Worm (Caenorhabditis elegans): ENCODE data around the gene fbxb-24.
A peak's percentile ranks its signal among the peaks of the same experiment; 100 is the strongest.

The fbxb-24 gene

ce11 chrIII:11935032-11935947 is 26.5 kb downstream of the fbxb-24 start (continued):
- TF ChIP-seq lin-39 (tag; optimal IDR thresholded peaks at IDR 0.05) (no peak), R02D3.7 (tag; optimal IDR thresholded peaks at IDR 0.05) (no peak), lsy-2 (tag; optimal IDR thresholded peaks at IDR 0.05) (peak in 1 of 2 experiments; percentile 18), unc-62 (GFP tag; optimal IDR thresholded peaks at IDR 0.05 in 1 of 2) (peak in 1 of 2 experiments; percentile 96), unc-62 (tag; optimal IDR thresholded peaks at IDR 0.05) (no peak), daf-16 (GFP tag; optimal IDR thresholded peaks at IDR 0.05) (peak in 1 of 2 experiments; percentile 1), daf-16 (tag; optimal IDR thresholded peaks at IDR 0.05) (no peak), snpc-1.2 (GFP tag; IDR thresholded peaks at IDR 0.05) (no peak), sdz-12 (GFP tag; optimal IDR thresholded peaks at IDR 0.05) (no peak), zip-2 (tag; optimal IDR thresholded peaks at IDR 0.05) (no peak), nhr-48 (tag; optimal IDR thresholded peaks at IDR 0.05) (no peak), ctbp-1 (GFP tag; IDR thresholded peaks at IDR 0.05) (no peak), hlh-11 (tag; optimal IDR thresholded peaks at IDR 0.05) (peak; percentile 37), lin-13 (GFP tag; optimal IDR thresholded peaks at IDR 0.05) (no peak)

ce11 chrIII:11935948-11936280 is 27.2 kb downstream of the fbxb-24 start:
- peak in 1 of 2 experiments; percentile 14 for TF ChIP-seq hif-1 (tag; optimal IDR thresholded peaks at IDR 0.05)
- no peak for TF ChIP-seq madf-9 (GFP tag; conservative IDR thresholded peaks at IDR 0.05)
- no peak for TF ChIP-seq ceh-20 (GFP tag; IDR thresholded peaks at IDR 0.05)
- no peak for TF ChIP-seq mdl-1 (tag; optimal IDR thresholded peaks at IDR 0.05)
- peak; percentile 96 for TF ChIP-seq aha-1 (tag)
- no peak for TF ChIP-seq fos-1 (tag; optimal IDR thresholded peaks at IDR 0.05)
- no peak for TF ChIP-seq mxl-3 (GFP tag; optimal IDR thresholded peaks at IDR 0.05)
- no peak for TF ChIP-seq zfp-3 (GFP tag; conservative IDR thresholded peaks at IDR 0.05)
- no peak for TF ChIP-seq nhr-77 (tag; optimal IDR thresholded peaks at IDR 0.05)
- TF ChIP-seq snpc-4 (tag; optimal IDR thresholded peaks at IDR 0.05) = no peak
- no peak for TF ChIP-seq tag-97 (GFP tag; IDR thresholded peaks at IDR 0.05)
- TF ChIP-seq lin-13 (GFP tag; optimal IDR thresholded peaks at IDR 0.05) = no peak
- TF ChIP-seq duxl-1 (tag; optimal IDR thresholded peaks at IDR 0.05; ENCODE audit: poor library complexity) = no peak
- TF ChIP-seq dpl-1 (GFP tag; optimal IDR thresholded peaks at IDR 0.05) = peak; percentile 18
- no peak for TF ChIP-seq ceh-44 (GFP tag; IDR thresholded peaks at IDR 0.05)
- TF ChIP-seq ZK546.5 (tag; optimal IDR thresholded peaks at IDR 0.05) = no peak
- no peak for TF ChIP-seq daf-8 (GFP tag; IDR thresholded peaks at IDR 0.05)
- no peak for TF ChIP-seq nhr-25 (tag; optimal IDR thresholded peaks at IDR 0.05; ENCODE audit: borderline replicate concordance, insufficient read depth)
- no peak for TF ChIP-seq nhr-48 (tag; optimal IDR thresholded peaks at IDR 0.05)
- TF ChIP-seq zip-2 (tag; optimal IDR thresholded peaks at IDR 0.05) = no peak
- TF ChIP-seq nhr-11 (tag; optimal IDR thresholded peaks at IDR 0.05) = no peak
- TF ChIP-seq spr-3 (GFP tag; optimal IDR thresholded peaks at IDR 0.05) = no peak
- TF ChIP-seq egl-27 (tag; optimal IDR thresholded peaks at IDR 0.05) = no peak
- no peak for TF ChIP-seq ceh-32 (tag; optimal IDR thresholded peaks at IDR 0.05; ENCODE audit: poor library complexity)
- TF ChIP-seq lin-1 (GFP tag; IDR thresholded peaks at IDR 0.05) = no peak
- TF ChIP-seq daf-19 (GFP tag; conservative IDR thresholded peaks at IDR 0.05) = no peak
- TF ChIP-seq sdz-12 (GFP tag; optimal IDR thresholded peaks at IDR 0.05) = no peak
- no peak for TF ChIP-seq ceh-28 (tag; optimal IDR thresholded peaks at IDR 0.05)
- no peak for TF ChIP-seq snpc-1.2 (GFP tag; IDR thresholded peaks at IDR 0.05)
- no peak for TF ChIP-seq lin-39 (tag; optimal IDR thresholded peaks at IDR 0.05)
- no peak for TF ChIP-seq zip-11 (GFP tag; IDR thresholded peaks at IDR 0.05)
- TF ChIP-seq Y105C5A.15 (GFP tag; IDR thresholded peaks at IDR 0.05) = no peak
- TF ChIP-seq T20F7.1 (GFP tag; optimal IDR thresholded peaks at IDR 0.05) = no peak
- peak in 1 of 2 experiments; percentile 42 for TF ChIP-seq lsy-2 (tag; optimal IDR thresholded peaks at IDR 0.05)
- TF ChIP-seq mep-1 (tag; optimal IDR thresholded peaks at IDR 0.05) = no peak
- no peak for TF ChIP-seq mxl-2 (GFP tag; conservative IDR thresholded peaks at IDR 0.05)
- no peak for TF ChIP-seq madf-5 (GFP tag; IDR thresholded peaks at IDR 0.05)
- TF ChIP-seq zag-1 (tag; optimal IDR thresholded peaks at IDR 0.05) = no peak
- TF ChIP-seq ztf-7 (tag; optimal IDR thresholded peaks at IDR 0.05) = no peak
- no peak for TF ChIP-seq ces-1 (GFP tag; optimal IDR thresholded peaks at IDR 0.05)
- 0 out of 2 replicates have a peak, but pooled peaks have one; percentile 7 for TF ChIP-seq mdt-29 (GFP tag; IDR thresholded peaks at IDR 0.05)

Data from whole organism, L4 larva.